Fruit fly (Drosophila melanogaster): Measurements from ENCODE around the gene CG11714.

Gene CG11714

DNA sequence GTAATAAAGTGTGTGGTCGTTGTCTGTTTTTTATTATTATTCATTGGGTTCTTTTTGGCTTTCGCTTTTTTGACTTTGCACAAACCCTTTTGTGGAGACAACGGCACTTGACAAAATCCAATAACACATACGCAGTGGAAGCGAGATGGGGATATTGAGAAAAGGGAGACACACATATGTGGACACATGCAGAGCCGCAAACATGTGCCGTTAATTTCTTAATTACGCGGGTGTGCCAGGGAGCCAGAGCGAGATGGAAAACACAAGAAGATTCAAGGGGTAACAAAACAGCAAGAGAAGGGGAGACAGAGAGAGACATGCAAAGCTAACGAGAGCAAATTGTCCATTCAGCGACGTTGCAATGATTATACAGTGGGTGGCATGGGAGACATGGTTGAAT is 30.1 kb downstream of the CG11714 start (continued):
- TF ChIP-seq aop (GFP tag; IDR thresholded peaks at IDR 0.05): no peak

DNA sequence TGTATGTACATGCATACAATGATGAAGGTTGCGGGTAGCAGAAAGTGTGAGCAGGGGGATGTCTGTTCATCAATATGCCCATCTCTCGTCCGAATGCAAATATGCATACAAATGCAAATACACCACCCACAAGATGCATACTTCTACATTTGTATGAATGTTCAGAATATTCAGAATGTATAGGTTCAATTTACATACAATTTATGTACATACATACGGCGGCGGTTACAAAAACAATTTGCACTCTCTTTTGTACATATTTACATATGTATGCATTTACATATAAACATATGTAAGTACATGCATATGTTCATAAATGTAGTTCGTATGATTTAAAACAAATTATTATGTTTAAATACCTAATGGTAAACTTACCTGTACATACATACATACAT is 30.6 kb downstream of the CG11714 start:
- TF ChIP-seq zfh1 (GFP tag; IDR thresholded peaks at IDR 0.05) (peak; percentile 47; the same call in 1 of the 3 replicates), CG10431 (GFP tag; optimal IDR thresholded peaks at IDR 0.05) (peak; percentile 4), slou (GFP tag; optimal IDR thresholded peaks at IDR 0.05) (no peak), Atf-2 (GFP tag; optimal IDR thresholded peaks at IDR 0.05) (no peak), MTF-1 (GFP tag; optimal IDR thresholded peaks at IDR 0.05; ENCODE audit: borderline replicate concordance) (peak; percentile 3), CG8388 (GFP tag; optimal IDR thresholded peaks at IDR 0.05) (no peak), fd64A (GFP tag; optimal IDR thresholded peaks at IDR 0.05) (peak; percentile 25), CG1647 (GFP tag; optimal IDR thresholded peaks at IDR 0.05) (no peak), CG14710 (tag; optimal IDR thresholded peaks at IDR 0.05) (peak; percentile 30), CG17612 (GFP tag; IDR thresholded peaks at IDR 0.05) (no peak), CG5953 (GFP tag; IDR thresholded peaks at IDR 0.05) (no peak), Six4 (GFP tag; optimal IDR thresholded peaks at IDR 0.05) (no peak), bsh (GFP tag; optimal IDR thresholded peaks at IDR 0.05) (peak in 1 of 2 experiments; percentile 58), trem (tag; optimal IDR thresholded peaks at IDR 0.05) (peak; percentile 3), ac (GFP tag; optimal IDR thresholded peaks at IDR 0.05) (peak; percentile 12), exex (tag; optimal IDR thresholded peaks at IDR 0.05) (no peak), eve (GFP tag; optimal IDR thresholded peaks at IDR 0.05) (peak in 1 of 2 experiments; percentile 17), fd96Cb (tag; optimal IDR thresholded peaks at IDR 0.05) (peak; percentile 13), cg (GFP tag; optimal IDR thresholded peaks at IDR 0.05) (peak; percentile 8), D (optimal IDR thresholded peaks at IDR 0.05) (no peak), D (GFP tag; optimal IDR thresholded peaks at IDR 0.05) (peak; percentile 52), CG8359 (GFP tag; optimal IDR thresholded peaks at IDR 0.05; ENCODE audit: borderline replicate concordance) (peak; percentile 15), so (GFP tag; IDR thresholded peaks at IDR 0.05) (0 out of 3 replicates have a peak, but pooled peaks have one; percentile 36), CG42726 (GFP tag; IDR thresholded peaks at IDR 0.05; ENCODE audit: partially characterized antibody) (no peak), Sox100B (GFP tag; optimal IDR thresholded peaks at IDR 0.05) (peak; percentile 33), stwl (tag; optimal IDR thresholded peaks at IDR 0.05) (no peak), sc (optimal IDR thresholded peaks at IDR 0.05) (no peak), sc (GFP tag; optimal IDR thresholded peaks at IDR 0.05) (peak; percentile 44), emc (GFP tag; optimal IDR thresholded peaks at IDR 0.05) (no peak), CG2875 (GFP tag; optimal IDR thresholded peaks at IDR 0.05) (peak; percentile 56), kni (GFP tag; optimal IDR thresholded peaks at IDR 0.05) (peak; percentile 5), z (GFP tag; IDR thresholded peaks at IDR 0.05) (0 out of 3 replicates have a peak, but pooled peaks have one; percentile 3), gem (tag; optimal IDR thresholded peaks at IDR 0.05) (peak; percentile 7), CG1233 (GFP tag; optimal IDR thresholded peaks at IDR 0.05) (peak; percentile 42), oc (tag; optimal IDR thresholded peaks at IDR 0.05) (no peak), CG5245 (GFP tag; optimal IDR thresholded peaks at IDR 0.05) (no peak), CG33557 (GFP tag; optimal IDR thresholded peaks at IDR 0.05) (peak; percentile 69), CG6813 (GFP tag; optimal IDR thresholded peaks at IDR 0.05) (peak; percentile 30), ATbp (GFP tag; optimal IDR thresholded peaks at IDR 0.05) (peak; percentile 51), tap (tag; optimal IDR thresholded peaks at IDR 0.05) (peak; percentile 21), Mad (GFP tag; optimal IDR thresholded peaks at IDR 0.05) (no peak), CoRest (tag; optimal IDR thresholded peaks at IDR 0.05) (no peak), Gsc (GFP tag; IDR thresholded peaks at IDR 0.05) (no peak), BtbVII (GFP tag; optimal IDR thresholded peaks at IDR 0.05) (no peak), CG8281 (tag; optimal IDR thresholded peaks at IDR 0.05) (peak; percentile 38), sqz (GFP tag; optimal IDR thresholded peaks at IDR 0.05) (peak; percentile 18), Ravus (GFP tag; IDR thresholded peaks at IDR 0.05) (no peak), CG7786 (GFP tag; optimal IDR thresholded peaks at IDR 0.05) (no peak)
